Fruit fly (Drosophila melanogaster) whole organism, wandering third instar larva: ENCODE data around the gene CG16974.

Source experiments
- Abd-B ChIP-seq: fragments of >200 bp; optimal IDR thresholded peaks from 2 replicates; lab custom pipeline; 2017; ENCODE audit warnings: missing biosample characterization, missing genetic modification characterization
- CG32264 ChIP-seq: fragments of 200-800 bp; sonication (Bioruptor generic); optimal IDR thresholded peaks from 2 replicates; lab custom pipeline; 2016; ENCODE audit warnings: missing biosample characterization, missing genetic modification characterization
- CG9705 ChIP-seq: fragments of 200-800 bp; sonication (Bioruptor generic); optimal IDR thresholded peaks from 2 replicates; lab custom pipeline; 2018; ENCODE audit warnings: missing biosample characterization, mild to moderate bottlenecking, missing genetic modification characterization
- CrebA ChIP-seq: fragments of 200-800 bp; sonication (Bioruptor generic); optimal IDR thresholded peaks from 2 replicates; lab custom pipeline; 2016; ENCODE audit warnings: missing biosample characterization, mild to moderate bottlenecking, missing genetic modification characterization, borderline replicate concordance
- Dfd ChIP-seq: fragments of >200 bp; optimal IDR thresholded peaks from 2 replicates; lab custom pipeline; 2017; ENCODE audit warnings: missing biosample characterization, missing genetic modification characterization
- Dif ChIP-seq: fragments of 200-275, 200-300 bp; sonication (Bioruptor generic); optimal IDR thresholded peaks from 2 replicates; lab custom pipeline; 2018; ENCODE audit warnings: missing biosample characterization, missing genetic modification characterization; ENCODE audit not compliant: partially characterized antibody
- GATAd ChIP-seq: sonication (Bioruptor generic); optimal IDR thresholded peaks from 2 replicates; lab custom pipeline; 2016; ENCODE audit warnings: missing biosample characterization, missing genetic modification characterization
- HLH106 ChIP-seq: fragments of 200-800 bp; optimal IDR thresholded peaks from 3 replicates; lab custom pipeline; 2019; ENCODE audit warnings: missing biosample characterization, mild to moderate bottlenecking, missing genetic modification characterization, moderate library complexity
- Hnf4 ChIP-seq: fragments of 200-800 bp; sonication (Bioruptor generic); optimal IDR thresholded peaks from 2 replicates; lab custom pipeline; 2016; ENCODE audit warnings: missing biosample characterization, mild to moderate bottlenecking, missing genetic modification characterization
- Hr78 ChIP-seq: fragments of >200 bp; optimal IDR thresholded peaks from 2 replicates; lab custom pipeline; 2017; ENCODE audit warnings: missing biosample characterization, missing genetic modification characterization
- Hr83 ChIP-seq: fragments of 200-300 bp; sonication (Bioruptor generic); optimal IDR thresholded peaks from 2 replicates; lab custom pipeline; 2016; ENCODE audit warnings: missing biosample characterization, mild to moderate bottlenecking, missing genetic modification characterization, moderate library complexity; ENCODE audit not compliant: poor library complexity, severe bottlenecking
- Jra ChIP-seq: sonication (Bioruptor generic); optimal IDR thresholded peaks from 2 replicates; lab custom pipeline; 2016; ENCODE audit warnings: missing biosample characterization, missing genetic modification characterization
- Mio ChIP-seq: sonication (Bioruptor generic); optimal IDR thresholded peaks from 2 replicates; lab custom pipeline; 2016; ENCODE audit warnings: missing biosample characterization, missing genetic modification characterization
- Myc ChIP-seq: fragments of >200 bp; optimal IDR thresholded peaks from 2 replicates; lab custom pipeline; 2017
- N ChIP-seq: fragments of >200 bp; optimal IDR thresholded peaks from 2 replicates; lab custom pipeline; 2018; ENCODE audit warnings: missing biosample characterization, missing external identifiers, missing genetic modification characterization
- OdsH ChIP-seq: fragments of 200-800 bp; sonication (Bioruptor generic); optimal IDR thresholded peaks from 2 replicates; lab custom pipeline; 2016; ENCODE audit warnings: missing biosample characterization, mild to moderate bottlenecking, missing genetic modification characterization
- Rel ChIP-seq, 2 experiments: fragments of 200-800 bp; sonication (Bioruptor generic) in 1 of 2; optimal IDR thresholded peaks; 2 replicates in 1 of 2; 3 replicates in 1 of 2; lab custom pipeline; 2016 to 2019; ENCODE audit warnings: mild to moderate bottlenecking in 2 of 2, missing biosample characterization in 2 of 2, missing genetic modification characterization in 2 of 2, moderate library complexity in 1 of 2
- Sp1 ChIP-seq: fragments of 200-800 bp; sonication (Bioruptor generic); optimal IDR thresholded peaks from 3 replicates; lab custom pipeline; 2019; ENCODE audit warnings: missing biosample characterization, mild to moderate bottlenecking, missing genetic modification characterization, moderate library complexity
- Vsx2 ChIP-seq: fragments of 200-300, 225-300 bp; sonication (Bioruptor generic); optimal IDR thresholded peaks from 2 replicates; lab custom pipeline; 2018; ENCODE audit warnings: missing biosample characterization, missing genetic modification characterization; ENCODE audit not compliant: partially characterized antibody
- br ChIP-seq: fragments of 200-800 bp; sonication (Bioruptor generic); optimal IDR thresholded peaks from 2 replicates; lab custom pipeline; 2016; ENCODE audit warnings: missing biosample characterization, missing genetic modification characterization
- brk ChIP-seq: fragments of 200-800 bp; sonication (Bioruptor generic); optimal IDR thresholded peaks from 2 replicates; lab custom pipeline; 2016; ENCODE audit warnings: missing biosample characterization, mild to moderate bottlenecking, missing genetic modification characterization
- dl ChIP-seq, 2 experiments: fragments of 175-275, 200-275 bp in 1 of 2; fragments of 200-275 bp in 1 of 2; sonication (Bioruptor generic); optimal IDR thresholded peaks; lab custom pipeline; 2018; ENCODE audit warnings: mild to moderate bottlenecking in 2 of 2, missing biosample characterization in 2 of 2, missing genetic modification characterization in 2 of 2, moderate library complexity in 2 of 2; ENCODE audit not compliant: partially characterized antibody in 2 of 2, insufficient read depth in 1 of 2
- dmrt93B ChIP-seq: fragments of 200-800 bp; sonication (Bioruptor generic); optimal IDR thresholded peaks from 2 replicates; lab custom pipeline; 2018; ENCODE audit warnings: missing biosample characterization, mild to moderate bottlenecking, missing genetic modification characterization
- dsf ChIP-seq: sonication (Bioruptor generic); optimal IDR thresholded peaks from 2 replicates; lab custom pipeline; 2016; ENCODE audit warnings: missing biosample characterization, missing genetic modification characterization, borderline replicate concordance
- ey ChIP-seq: fragments of 200-800 bp; sonication (Bioruptor generic); optimal IDR thresholded peaks from 2 replicates; lab custom pipeline; 2016; ENCODE audit warnings: missing biosample characterization, missing genetic modification characterization
- foxo ChIP-seq, 2 experiments: fragments of 200-800 bp; sonication (Bioruptor generic); optimal IDR thresholded peaks; 2 replicates in 1 of 2; 3 replicates in 1 of 2; lab custom pipeline; 2016 to 2017; ENCODE audit warnings: missing biosample characterization in 2 of 2, missing genetic modification characterization in 2 of 2
- fru ChIP-seq: fragments of 200-800 bp; sonication (Bioruptor generic); optimal IDR thresholded peaks from 3 replicates; lab custom pipeline; 2016; ENCODE audit warnings: missing biosample characterization, mild to moderate bottlenecking, missing genetic modification characterization
- h ChIP-seq: fragments of 200-800 bp; sonication (Bioruptor generic); optimal IDR thresholded peaks from 3 replicates; lab custom pipeline; 2016; ENCODE audit warnings: missing biosample characterization, mild to moderate bottlenecking, missing genetic modification characterization
- jim ChIP-seq: fragments of 175-275, 200-325 bp; sonication (Bioruptor generic); optimal IDR thresholded peaks from 2 replicates; lab custom pipeline; 2016; ENCODE audit warnings: missing biosample characterization, mild to moderate bottlenecking, missing genetic modification characterization
- lola ChIP-seq: fragments of >200 bp; optimal IDR thresholded peaks from 2 replicates; lab custom pipeline; 2017; ENCODE audit warnings: missing biosample characterization, missing genetic modification characterization
- pan ChIP-seq: fragments of >200 bp; optimal IDR thresholded peaks from 2 replicates; lab custom pipeline; 2017
- psq ChIP-seq: fragments of 200-800 bp; sonication (Bioruptor generic); optimal IDR thresholded peaks from 3 replicates; lab custom pipeline; 2017; ENCODE audit warnings: missing biosample characterization, mild to moderate bottlenecking, missing genetic modification characterization, moderate library complexity
- rgr ChIP-seq: fragments of 200-800 bp; sonication (Bioruptor generic); optimal IDR thresholded peaks from 3 replicates; lab custom pipeline; 2016; ENCODE audit warnings: missing biosample characterization, mild to moderate bottlenecking, missing genetic modification characterization
- sage ChIP-seq: fragments of 200-800 bp; sonication (Bioruptor generic); optimal IDR thresholded peaks from 2 replicates; lab custom pipeline; 2016; ENCODE audit warnings: missing biosample characterization, mild to moderate bottlenecking, missing genetic modification characterization
- sv ChIP-seq: fragments of 200-800 bp; sonication (Bioruptor generic); optimal IDR thresholded peaks from 3 replicates; lab custom pipeline; 2016; ENCODE audit warnings: missing biosample characterization, missing genetic modification characterization
- tai ChIP-seq: sonication (Bioruptor generic); optimal IDR thresholded peaks from 2 replicates; lab custom pipeline; 2016; ENCODE audit warnings: missing biosample characterization, missing genetic modification characterization
- usp ChIP-seq: fragments of >200 bp; optimal IDR thresholded peaks from 2 replicates; lab custom pipeline; 2017; ENCODE audit warnings: missing biosample characterization, missing genetic modification characterization
- woc ChIP-seq: sonication (Bioruptor generic); optimal IDR thresholded peaks from 2 replicates; lab custom pipeline; 2016; ENCODE audit warnings: missing biosample characterization, mild to moderate bottlenecking, missing genetic modification characterization

The CG16974 gene

dm6 chr2L:13165802-13166347, 25.9 kb downstream of the CG16974 start, which contains the start of gene DnaJ-H:
DnaJ-H (minus strand) TSS chr2L:13166072.
- TF ChIP-seq dmrt93B = no peak
- peak; percentile 50 for TF ChIP-seq Dif
- peak in 1 of 2 experiments; percentile 9 for TF ChIP-seq dl (GFP tag; optimal IDR thresholded peaks at IDR 0.05; lab: Kevin White, UChicago; ENCODE audit: insufficient read depth in 1 of 2, partially characterized antibody in 2 of 2)
- TF ChIP-seq psq (GFP tag; lab: Kevin White, UChicago) = peak; percentile 99

- TF ChIP-seq Jra (GFP tag; lab: Kevin White, UChicago) (peak; percentile 80), dl (GFP tag; optimal IDR thresholded peaks at IDR 0.05; lab: Kevin White, UChicago; ENCODE audit: insufficient read depth in 1 of 2, partially characterized antibody in 2 of 2) (no peak), dmrt93B (peak; percentile 87), sage (GFP tag; lab: Kevin White, UChicago) (peak; percentile 5), rgr (GFP tag; lab: Kevin White, UChicago) (peak; percentile 84), brk (GFP tag; lab: Kevin White, UChicago) (no peak), Hr83 (GFP tag; lab: Kevin White, UChicago) (peak; percentile 49), sv (peak; percentile 32), CG9705 (GFP tag; lab: Kevin White, UChicago) (peak; percentile 81), dsf (peak; percentile 51), Myc (lab: Kevin White, UChicago) (no peak), HLH106 (tag; lab: Kevin White, UChicago) (peak; percentile 94), Rel (GFP tag; optimal IDR thresholded peaks at IDR 0.05; lab: Kevin White, UChicago) (no peak), Rel (tag; optimal IDR thresholded peaks at IDR 0.05; lab: Kevin White, UChicago) (peak; percentile 98), Sp1 (GFP tag; lab: Kevin White, UChicago) (peak; percentile 89), Dif (no peak), CG32264 (GFP tag; lab: Kevin White, UChicago) (peak; percentile 15), GATAd (GFP tag; lab: Kevin White, UChicago) (no peak), foxo (GFP tag; optimal IDR thresholded peaks at IDR 0.05; lab: Kevin White, UChicago) (peak in 1 of 2 experiments; percentile 92), Abd-B (GFP tag; lab: Kevin White, UChicago) (no peak), Dfd (GFP tag; lab: Kevin White, UChicago) (no peak), pan (lab: Kevin White, UChicago) (no peak), tai (GFP tag; lab: Kevin White, UChicago) (no peak), h (GFP tag; lab: Kevin White, UChicago) (peak; percentile 69), Mio (GFP tag; lab: Kevin White, UChicago) (no peak), OdsH (GFP tag; lab: Kevin White, UChicago) (peak; percentile 76), fru (GFP tag; lab: Kevin White, UChicago) (peak; percentile 59), Vsx2 (GFP tag; lab: Kevin White, UChicago) (no peak), usp (GFP tag; lab: Kevin White, UChicago) (no peak), lola (GFP tag; lab: Kevin White, UChicago) (no peak), psq (GFP tag; lab: Kevin White, UChicago) (no peak), br (GFP tag; lab: Kevin White, UChicago) (peak; percentile 30), ey (peak; percentile 66), jim (no peak), Hr78 (no peak), woc (peak; percentile 82), CrebA (GFP tag; lab: Kevin White, UChicago) (no peak), Hnf4 (GFP tag; lab: Kevin White, UChicago) (peak; percentile 27), N (GFP tag; lab: Kevin White, UChicago) (no peak)
These were observed 26.6 kb downstream of the CG16974 start, which contains the start of gene Sirt1 for dm6 chr2L:13164994-13165801. Sirt1 (plus strand) TSS chr2L:13165564.
